4 worm cellular contexts compared by ENCODE assay signal in genomic region chrV:3771437-3772256, ce11.
TF ChIP-seq lines count a peak whose summit lies in the region.

Gene R08E5.1, minus strand, starts transcription at chrV:3771518.
Gene rips-1, plus strand, starts transcription at chrV:3772021.

TF ChIP-seq in whole organism, L1 larva, 84 proteins besides CTCF, POLR2A, EP300 and RAD21 (continues in another document):
- TF ChIP-seq pax-3 (tag; optimal IDR thresholded peaks at IDR 0.05; lab: Kevin White, UChicago) = no peak
- TF ChIP-seq Y116A8C.19 (tag; optimal IDR thresholded peaks at IDR 0.05; lab: Kevin White, UChicago; ENCODE audit: borderline replicate concordance) = no peak
- no peak for TF ChIP-seq lin-35 (GFP tag; optimal IDR thresholded peaks at IDR 0.05; lab: Kevin White, UChicago)
- TF ChIP-seq hlh-17 (GFP tag; optimal IDR thresholded peaks at IDR 0.05; lab: Kevin White, UChicago; ENCODE audit: borderline replicate concordance) = no peak
- TF ChIP-seq lin-15B (tag; optimal IDR thresholded peaks at IDR 0.05; lab: Kevin White, UChicago) = no peak
- no peak for TF ChIP-seq elt-2 (tag; optimal IDR thresholded peaks at IDR 0.05; lab: Kevin White, UChicago)
- no peak for TF ChIP-seq aly-2 (tag; optimal IDR thresholded peaks at IDR 0.05; lab: Kevin White, UChicago)
- no peak for TF ChIP-seq alr-1 (tag; optimal IDR thresholded peaks at IDR 0.05; lab: Kevin White, UChicago; ENCODE audit: borderline replicate concordance)
- peak; percentile 43 for TF ChIP-seq nhr-20 (tag; optimal IDR thresholded peaks at IDR 0.05; lab: Kevin White, UChicago)
- TF ChIP-seq pqm-1 (tag; optimal IDR thresholded peaks at IDR 0.05; lab: Kevin White, UChicago) = no peak
- TF ChIP-seq sptf-1 (tag; optimal IDR thresholded peaks at IDR 0.05; lab: Kevin White, UChicago) = no peak
- TF ChIP-seq nhr-11 (tag; optimal IDR thresholded peaks at IDR 0.05; lab: Kevin White, UChicago) = no peak
- peak in 1 of 6 experiments; percentile 44 for TF ChIP-seq elt-3 (tag; optimal IDR thresholded peaks at IDR 0.05; lab: Kevin White, UChicago)
- TF ChIP-seq nhr-77 (tag; optimal IDR thresholded peaks at IDR 0.05; lab: Kevin White, UChicago) = no peak
- TF ChIP-seq unc-130 (tag; optimal IDR thresholded peaks at IDR 0.05; lab: Kevin White, UChicago) = peak; percentile 26
- no peak for TF ChIP-seq ztf-11 (tag; optimal IDR thresholded peaks at IDR 0.05; lab: Kevin White, UChicago)
- no peak for TF ChIP-seq nhr-90 (tag; optimal IDR thresholded peaks at IDR 0.05; lab: Kevin White, UChicago; ENCODE audit: poor library complexity)
- no peak for TF ChIP-seq efl-1 (optimal IDR thresholded peaks at IDR 0.05; lab: Kevin White, UChicago)
- peak in 1 of 2 experiments; percentile 22 for TF ChIP-seq efl-1 (GFP tag; optimal IDR thresholded peaks at IDR 0.05 in 1 of 2; lab: Kevin White, UChicago)
- peak; percentile 39 for TF ChIP-seq aha-1 (tag; optimal IDR thresholded peaks at IDR 0.05; lab: Kevin White, UChicago)
- no peak for TF ChIP-seq unc-98 (GFP tag; IDR thresholded peaks at IDR 0.05; lab: Robert Waterston, UW)
- peak; percentile 35 for TF ChIP-seq lin-14 (GFP tag; optimal IDR thresholded peaks at IDR 0.05; lab: Kevin White, UChicago)
- TF ChIP-seq blmp-1 (tag; optimal IDR thresholded peaks at IDR 0.05; lab: Kevin White, UChicago) = peak; percentile 62

TF ChIP-seq in whole organism, L2 larva, 48 proteins besides CTCF, POLR2A, EP300 and RAD21:
- TF ChIP-seq aly-2 (tag; optimal IDR thresholded peaks at IDR 0.05; lab: Kevin White, UChicago) (no peak), ztf-11 (tag; optimal IDR thresholded peaks at IDR 0.05; lab: Kevin White, UChicago) (no peak), crh-2 (tag; optimal IDR thresholded peaks at IDR 0.05; lab: Kevin White, UChicago) (peak; percentile 29), elt-1 (tag; optimal IDR thresholded peaks at IDR 0.05; lab: Kevin White, UChicago) (no peak), sma-3 (GFP tag; optimal IDR thresholded peaks at IDR 0.05; lab: Kevin White, UChicago) (no peak), zag-1 (tag; optimal IDR thresholded peaks at IDR 0.05; lab: Kevin White, UChicago) (no peak), sma-9 (GFP tag; optimal IDR thresholded peaks at IDR 0.05; lab: Kevin White, UChicago) (peak; percentile 18), sma-9 (tag; optimal IDR thresholded peaks at IDR 0.05; lab: Kevin White, UChicago) (no peak), nhr-10 (tag; optimal IDR thresholded peaks at IDR 0.05; lab: Kevin White, UChicago) (no peak), nhr-25 (tag; optimal IDR thresholded peaks at IDR 0.05; lab: Kevin White, UChicago) (peak; percentile 12), unc-62 (GFP tag; optimal IDR thresholded peaks at IDR 0.05; lab: Kevin White, UChicago) (no peak), gmeb-1 (tag; optimal IDR thresholded peaks at IDR 0.05; lab: Kevin White, UChicago) (peak; percentile 12), unc-55 (GFP tag; optimal IDR thresholded peaks at IDR 0.05; lab: Kevin White, UChicago) (no peak), Y55F3AM.14 (GFP tag; optimal IDR thresholded peaks at IDR 0.05; lab: Kevin White, UChicago) (no peak), nhr-21 (tag; optimal IDR thresholded peaks at IDR 0.05; lab: Kevin White, UChicago) (peak; percentile 4), lsy-2 (tag; optimal IDR thresholded peaks at IDR 0.05; lab: Kevin White, UChicago) (no peak), nhr-237 (tag; optimal IDR thresholded peaks at IDR 0.05; lab: Kevin White, UChicago) (no peak), elt-3 (tag; optimal IDR thresholded peaks at IDR 0.05; lab: Kevin White, UChicago) (no peak), nhr-129 (tag; optimal IDR thresholded peaks at IDR 0.05; lab: Kevin White, UChicago) (no peak)
TF ChIP-seq in whole organism, L2 larva: peak in this region for 5.

TF ChIP-seq in whole organism, L3 larva, 47 proteins besides CTCF, POLR2A, EP300 and RAD21:
- TF ChIP-seq nhr-43 (tag; optimal IDR thresholded peaks at IDR 0.05; lab: Kevin White, UChicago; ENCODE audit: poor library complexity, severe bottlenecking) (peak; percentile 42), zag-1 (tag; optimal IDR thresholded peaks at IDR 0.05; lab: Kevin White, UChicago) (no peak), mml-1 (tag; optimal IDR thresholded peaks at IDR 0.05; lab: Kevin White, UChicago) (no peak), pha-4 (tag; optimal IDR thresholded peaks at IDR 0.05; lab: Kevin White, UChicago) (no peak), nhr-23 (tag; optimal IDR thresholded peaks at IDR 0.05; lab: Kevin White, UChicago) (peak; percentile 10), lin-39 (tag; optimal IDR thresholded peaks at IDR 0.05; lab: Kevin White, UChicago) (no peak), R02D3.7 (tag; optimal IDR thresholded peaks at IDR 0.05; lab: Kevin White, UChicago) (no peak), ceh-9 (tag; optimal IDR thresholded peaks at IDR 0.05; lab: Kevin White, UChicago) (no peak), nhr-25 (tag; optimal IDR thresholded peaks at IDR 0.05; lab: Kevin White, UChicago) (peak; percentile 22), elt-3 (tag; optimal IDR thresholded peaks at IDR 0.05; lab: Kevin White, UChicago) (no peak), ztf-4 (tag; optimal IDR thresholded peaks at IDR 0.05; lab: Kevin White, UChicago) (no peak)

TF ChIP-seq in whole organism, L4 larva, 104 proteins besides CTCF, POLR2A, EP300 and RAD21 (continues in another document):
- TF ChIP-seq dve-1 (tag; optimal IDR thresholded peaks at IDR 0.05; lab: Kevin White, UChicago; ENCODE audit: insufficient read depth) (no peak), unc-130 (GFP tag; optimal IDR thresholded peaks at IDR 0.05; lab: Kevin White, UChicago) (no peak), nhr-48 (tag; optimal IDR thresholded peaks at IDR 0.05; lab: Kevin White, UChicago) (peak; percentile 27), T26A8.4 (GFP tag; IDR thresholded peaks at IDR 0.05; lab: Robert Waterston, UW) (no peak), daf-12 (tag; optimal IDR thresholded peaks at IDR 0.05; lab: Kevin White, UChicago) (no peak), Y48G9A.11 (GFP tag; IDR thresholded peaks at IDR 0.05; lab: Robert Waterston, UW) (no peak), ceh-32 (tag; optimal IDR thresholded peaks at IDR 0.05; lab: Kevin White, UChicago; ENCODE audit: poor library complexity) (no peak), zip-11 (GFP tag; IDR thresholded peaks at IDR 0.05; lab: Robert Waterston, UW) (no peak), ceh-62 (tag; optimal IDR thresholded peaks at IDR 0.05; lab: Kevin White, UChicago) (no peak), mep-1 (tag; optimal IDR thresholded peaks at IDR 0.05; lab: Kevin White, UChicago) (no peak), hlh-11 (tag; optimal IDR thresholded peaks at IDR 0.05; lab: Kevin White, UChicago) (peak; percentile 14), zag-1 (tag; optimal IDR thresholded peaks at IDR 0.05; lab: Kevin White, UChicago) (no peak), dmd-6 (GFP tag; IDR thresholded peaks at IDR 0.05; lab: Robert Waterston, UW) (peak; percentile 35), ztf-11 (tag; optimal IDR thresholded peaks at IDR 0.05; lab: Kevin White, UChicago) (no peak), dpl-1 (GFP tag; optimal IDR thresholded peaks at IDR 0.05; lab: Kevin White, UChicago) (no peak), set-16 (GFP tag; IDR thresholded peaks at IDR 0.05; lab: Robert Waterston, UW) (no peak), zfp-2 (tag; optimal IDR thresholded peaks at IDR 0.05; lab: Kevin White, UChicago) (no peak), unc-39 (tag; optimal IDR thresholded peaks at IDR 0.05; lab: Kevin White, UChicago) (no peak), unc-62 (GFP tag; optimal IDR thresholded peaks at IDR 0.05 in 1 of 2; lab: Kevin White, UChicago) (no peak), unc-62 (tag; optimal IDR thresholded peaks at IDR 0.05; lab: Kevin White, UChicago) (no peak), rbr-2 (tag; optimal IDR thresholded peaks at IDR 0.05; lab: Kevin White, UChicago) (no peak), nhr-237 (tag; optimal IDR thresholded peaks at IDR 0.05; lab: Kevin White, UChicago) (no peak), F44E2.7 (GFP tag; IDR thresholded peaks at IDR 0.05; lab: Robert Waterston, UW) (no peak), dmd-8 (GFP tag; IDR thresholded peaks at IDR 0.05; lab: Robert Waterston, UW) (no peak), daf-8 (GFP tag; IDR thresholded peaks at IDR 0.05; lab: Robert Waterston, UW) (no peak), lim-7 (GFP tag; IDR thresholded peaks at IDR 0.05; lab: Robert Waterston, UW) (no peak), ctbp-1 (GFP tag; IDR thresholded peaks at IDR 0.05; lab: Robert Waterston, UW) (no peak), lin-39 (tag; optimal IDR thresholded peaks at IDR 0.05; lab: Kevin White, UChicago) (no peak), hmg-1.1 (GFP tag; IDR thresholded peaks at IDR 0.05; lab: Robert Waterston, UW) (no peak), skn-1 (tag; optimal IDR thresholded peaks at IDR 0.05; lab: Kevin White, UChicago) (no peak), nhr-76 (tag; optimal IDR thresholded peaks at IDR 0.05; lab: Kevin White, UChicago) (no peak), hlh-30 (tag; optimal IDR thresholded peaks at IDR 0.05; lab: Kevin White, UChicago; ENCODE audit: insufficient read depth) (peak; percentile 41), Y75B8A.6 (GFP tag; IDR thresholded peaks at IDR 0.05; lab: Robert Waterston, UW) (no peak), lsy-2 (tag; optimal IDR thresholded peaks at IDR 0.05; lab: Kevin White, UChicago) (no peak), zip-2 (tag; optimal IDR thresholded peaks at IDR 0.05; lab: Kevin White, UChicago) (no peak), D1046.2 (GFP tag; IDR thresholded peaks at IDR 0.05; lab: Robert Waterston, UW) (no peak), duxl-1 (tag; optimal IDR thresholded peaks at IDR 0.05; lab: Kevin White, UChicago; ENCODE audit: poor library complexity) (no peak), nhr-28 (tag; optimal IDR thresholded peaks at IDR 0.05; lab: Kevin White, UChicago) (peak; percentile 59), lin-15B (tag; optimal IDR thresholded peaks at IDR 0.05; lab: Kevin White, UChicago) (no peak), gei-8 (GFP tag; optimal IDR thresholded peaks at IDR 0.05; lab: Kevin White, UChicago) (no peak), madf-9 (GFP tag; conservative IDR thresholded peaks at IDR 0.05; lab: Robert Waterston, UW) (no peak), aha-1 (tag; lab: Kevin White, UChicago) (peak; percentile 98), nhr-10 (tag; optimal IDR thresholded peaks at IDR 0.05; lab: Kevin White, UChicago) (no peak), R02D3.7 (tag; optimal IDR thresholded peaks at IDR 0.05; lab: Kevin White, UChicago) (no peak), arid-1 (GFP tag; conservative IDR thresholded peaks at IDR 0.05; lab: Robert Waterston, UW) (no peak), lin-13 (GFP tag; optimal IDR thresholded peaks at IDR 0.05; lab: Kevin White, UChicago) (no peak), mxl-3 (GFP tag; optimal IDR thresholded peaks at IDR 0.05; lab: Kevin White, UChicago) (no peak), ZK546.5 (tag; optimal IDR thresholded peaks at IDR 0.05; lab: Kevin White, UChicago) (no peak), nhr-11 (tag; optimal IDR thresholded peaks at IDR 0.05; lab: Kevin White, UChicago) (no peak)

Comparison
In these comparisons a context has a peak if more than half of its experiments do, and no peak if none do; other contexts are left out.
1. Of the 29 proteins assayed by ChIP-seq in both whole organism, L4 larva and whole organism, L1 larva: peak only in whole organism, L4 larva: nhr-28; only in whole organism, L1 larva: unc-130; in both: aha-1; in neither: 25; mixed calls (peak in some experiments, not most) for 1.